Worm (Caenorhabditis elegans): ENCODE results near the gene cut-3.

DNA sequence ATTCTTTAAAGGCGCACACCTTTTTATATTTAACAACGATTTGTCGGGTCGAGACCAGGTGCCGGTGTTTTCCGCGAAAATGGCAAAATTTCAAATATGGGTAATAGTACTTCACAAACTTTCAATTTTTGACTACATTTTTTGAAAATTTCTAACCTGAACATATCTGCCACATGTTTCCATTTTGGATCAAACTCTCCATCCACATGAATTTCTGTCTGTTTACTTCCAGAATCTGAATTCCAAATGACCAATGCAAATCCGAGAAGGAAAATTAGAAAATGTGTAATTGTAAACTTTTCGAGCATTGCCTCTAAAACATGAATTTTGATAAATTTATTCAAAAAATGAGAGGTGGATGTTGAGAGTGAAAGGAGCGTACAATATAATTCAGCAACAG lies 33.5 kb upstream of the cut-3 start, which contains the start of gene lact-4:
- TF ChIP-seq hlh-1 (tag; optimal IDR thresholded peaks at IDR 0.05) (no peak), unc-62 (GFP tag; optimal IDR thresholded peaks at IDR 0.05) (no peak), unc-39 (tag; optimal IDR thresholded peaks at IDR 0.05) (no peak), mep-1 (tag; optimal IDR thresholded peaks at IDR 0.05) (no peak), nhr-76 (tag; optimal IDR thresholded peaks at IDR 0.05) (no peak), mab-5 (tag; optimal IDR thresholded peaks at IDR 0.05) (no peak), nhr-12 (tag; optimal IDR thresholded peaks at IDR 0.05) (no peak), elt-1 (tag; optimal IDR thresholded peaks at IDR 0.05; ENCODE audit: borderline replicate concordance, insufficient read depth) (no peak), lin-13 (tag; optimal IDR thresholded peaks at IDR 0.05) (no peak), ztf-11 (tag; optimal IDR thresholded peaks at IDR 0.05) (no peak), snpc-4 (tag; optimal IDR thresholded peaks at IDR 0.05) (no peak), drap-1 (GFP tag; optimal IDR thresholded peaks at IDR 0.05) (no peak)

Measured in whole organism, mixed stage, embryonic.